Fruit fly (Drosophila melanogaster): ENCODE measurements around the gene Sfxn1-3.

dm6 chr3R:4337580-4337979, 40.8 kb upstream of the Sfxn1-3 start, which contains the start of the genes Skp2 and CG1103:
- TF ChIP-seq hbn (GFP tag; IDR thresholded peaks at IDR 0.05; ENCODE audit: partially characterized antibody) (no peak), CG1792 (GFP tag; optimal IDR thresholded peaks at IDR 0.05) (no peak), ase (GFP tag; IDR thresholded peaks at IDR 0.05) (no peak), CG17359 (tag; optimal IDR thresholded peaks at IDR 0.05) (no peak), Blimp-1 (GFP tag; optimal IDR thresholded peaks at IDR 0.05) (no peak), Ssrp (tag; optimal IDR thresholded peaks at IDR 0.05) (no peak), Hr51 (GFP tag; optimal IDR thresholded peaks at IDR 0.05) (no peak), CG2678 (tag; optimal IDR thresholded peaks at IDR 0.05) (no peak), CG12299 (tag; optimal IDR thresholded peaks at IDR 0.05) (no peak), CG8478 (optimal IDR thresholded peaks at IDR 0.05) (no peak)
